Worm (Caenorhabditis elegans) whole organism, early embryonic: ENCODE results near the gene M110.7.

Source experiments
- B0310.2 ChIP-seq: sonication (generic microtip); optimal IDR thresholded peaks from 2 replicates; lab custom pipeline; 2016; ENCODE audit warnings: mild to moderate bottlenecking, missing genetic modification characterization, missing compliant biosample characterization
- F13C5.2 ChIP-seq: sonication (generic microtip); optimal IDR thresholded peaks from 2 replicates; lab custom pipeline; 2017; ENCODE audit warnings: mild to moderate bottlenecking, missing genetic modification characterization, inconsistent platforms, missing compliant biosample characterization
- aly-1 ChIP-seq: sonication (generic microtip); optimal IDR thresholded peaks from 2 replicates; lab custom pipeline; 2016; ENCODE audit warnings: missing genetic modification characterization, missing compliant biosample characterization
- ama-1 ChIP-seq: fragments of 150-350 bp; optimal IDR thresholded peaks from 2 replicates; lab custom pipeline; 2014
- ceh-13 ChIP-seq: fragments of 200-800 bp; sonication (Bioruptor generic); optimal IDR thresholded peaks from 2 replicates; lab custom pipeline; 2018; ENCODE audit warnings: mild to moderate bottlenecking, missing genetic modification characterization, missing compliant biosample characterization
- ceh-36 ChIP-seq: sonication (generic microtip); optimal IDR thresholded peaks from 2 replicates; lab custom pipeline; 2016; ENCODE audit warnings: missing genetic modification characterization, inconsistent platforms, missing compliant biosample characterization
- ets-7 ChIP-seq: sonication (generic microtip); optimal IDR thresholded peaks from 2 replicates; lab custom pipeline; 2016; ENCODE audit warnings: missing genotype, missing genetic modification characterization, missing compliant biosample characterization
- flt-1 ChIP-seq: fragments of 200-800 bp; sonication (Bioruptor generic); IDR thresholded peaks from 2 replicates; pipeline ENCODE4 v1.3.6; 2022; ENCODE audit warnings: missing genetic modification characterization, missing compliant biosample characterization
- hmbx-1 ChIP-seq: sonication (generic microtip); optimal IDR thresholded peaks from 2 replicates; lab custom pipeline; 2016; ENCODE audit warnings: mild to moderate bottlenecking, missing genetic modification characterization, missing compliant biosample characterization
- hmg-4 ChIP-seq: fragments of 200-800 bp; sonication (Bioruptor generic); optimal IDR thresholded peaks from 2 replicates; lab custom pipeline; 2018; ENCODE audit warnings: mild to moderate bottlenecking, missing genetic modification characterization, missing compliant biosample characterization
- hnd-1 ChIP-seq: sonication (generic microtip); optimal IDR thresholded peaks from 2 replicates; lab custom pipeline; 2016; ENCODE audit warnings: missing genetic modification characterization, missing compliant biosample characterization
- pes-1 ChIP-seq: fragments of 200-800 bp; sonication (Bioruptor generic); IDR thresholded peaks from 2 replicates; pipeline ENCODE4 v1.3.6; 2022; ENCODE audit warnings: missing genetic modification reagents, missing genetic modification characterization, missing compliant biosample characterization
- scrt-1 ChIP-seq: fragments of 200-800 bp; sonication (Bioruptor generic); IDR thresholded peaks from 2 replicates; pipeline ENCODE4 v1.3.6; 2022; ENCODE audit warnings: missing genetic modification characterization, missing compliant biosample characterization
- sea-1 ChIP-seq: fragments of 200-800 bp; sonication (Bioruptor generic); conservative IDR thresholded peaks from 2 replicates; pipeline ENCODE4 v1.3.6; 2022; ENCODE audit warnings: missing genetic modification characterization, missing compliant biosample characterization
- tbx-11 ChIP-seq: fragments of 200-800 bp; sonication (Bioruptor generic); IDR thresholded peaks from 2 replicates; pipeline ENCODE4 v1.3.6; 2022; ENCODE audit warnings: missing genetic modification characterization, missing compliant biosample characterization
- tbx-37 ChIP-seq: fragments of 200-800 bp; sonication (Bioruptor generic); conservative IDR thresholded peaks from 2 replicates; pipeline ENCODE4 v1.3.6; 2022; ENCODE audit warnings: missing genetic modification reagents, missing genetic modification characterization, missing compliant biosample characterization
- tra-4 ChIP-seq: sonication (generic microtip); optimal IDR thresholded peaks from 2 replicates; lab custom pipeline; 2017; ENCODE audit warnings: missing genetic modification characterization, missing compliant biosample characterization

The M110.7 gene

ce11 chrII:8226475-8226874, 6.1 kb upstream of the M110.7 start:
- TF ChIP-seq tbx-11 (GFP tag; lab: Robert Waterston, UW) (no peak), hnd-1 (no peak), tra-4 (tag; lab: Kevin White, UChicago) (no peak), ets-7 (tag; lab: Kevin White, UChicago) (no peak)

ce11 chrII:8230976-8231375, 1.6 kb upstream of the M110.7 start, which contains the start of gene M110.9:
Gene M110.9, plus strand, starts transcription at chrII:8231276.
- no peak for TF ChIP-seq tbx-37
- TF ChIP-seq scrt-1 (GFP tag; lab: Robert Waterston, UW) = no peak
- no peak for TF ChIP-seq tra-4 (tag; lab: Kevin White, UChicago)
- no peak for TF ChIP-seq ceh-36
- TF ChIP-seq ceh-13 (GFP tag; lab: Kevin White, UChicago) = no peak
- no peak for TF ChIP-seq hmbx-1 (tag; lab: Kevin White, UChicago)
- no peak for TF ChIP-seq sea-1 (GFP tag; lab: Robert Waterston, UW)
- no peak for TF ChIP-seq hnd-1
- TF ChIP-seq pes-1 (GFP tag; lab: Robert Waterston, UW) = no peak

- TF ChIP-seq pes-1 (GFP tag; lab: Robert Waterston, UW) = no peak
- TF ChIP-seq tra-4 (tag; lab: Kevin White, UChicago) = no peak
- TF ChIP-seq scrt-1 (GFP tag; lab: Robert Waterston, UW) = no peak
Observed at ce11 chrII:8238155-8238554, 5.6 kb downstream of the M110.7 start, which contains the start of gene nlp-5. Gene nlp-5, plus strand, starts transcription at chrII:8238455.

- no peak for TF ChIP-seq ets-7 (tag; lab: Kevin White, UChicago)
- TF ChIP-seq pes-1 (GFP tag; lab: Robert Waterston, UW) = no peak
- TF ChIP-seq hmg-4 = no peak
- TF ChIP-seq aly-1 (tag; lab: Kevin White, UChicago) = no peak
- TF ChIP-seq hmbx-1 (tag; lab: Kevin White, UChicago) = no peak
- no peak for TF ChIP-seq F13C5.2
- TF ChIP-seq ama-1 (lab: Kevin White, UChicago) = no peak
- TF ChIP-seq sea-1 (GFP tag; lab: Robert Waterston, UW) = no peak
- no peak for TF ChIP-seq scrt-1 (GFP tag; lab: Robert Waterston, UW)
- no peak for TF ChIP-seq flt-1 (GFP tag; lab: Robert Waterston, UW)
- no peak for TF ChIP-seq ceh-36
- no peak for TF ChIP-seq tbx-11 (GFP tag; lab: Robert Waterston, UW)
- no peak for TF ChIP-seq ceh-13 (GFP tag; lab: Kevin White, UChicago)
- no peak for TF ChIP-seq hnd-1
- no peak for TF ChIP-seq tbx-37
- TF ChIP-seq B0310.2 = no peak
- TF ChIP-seq tra-4 (tag; lab: Kevin White, UChicago) = no peak
Observed at ce11 chrII:8246476-8246875, 13.9 kb downstream of the M110.7 start, which contains the start of gene F35C11.3. Gene F35C11.3, plus strand, starts transcription at chrII:8246776.

ce11 chrII:8248745-8249144, 16.2 kb downstream of the M110.7 start, which contains the start of the genes F35C11.2 and F35C11.4:
Gene F35C11.2, minus strand, starts transcription at chrII:8248834.
Gene F35C11.4, plus strand, starts transcription at chrII:8249004.
- TF ChIP-seq F13C5.2 (no peak), tra-4 (tag; lab: Kevin White, UChicago) (no peak), ets-7 (tag; lab: Kevin White, UChicago) (no peak), hnd-1 (no peak), tbx-11 (GFP tag; lab: Robert Waterston, UW) (no peak), scrt-1 (GFP tag; lab: Robert Waterston, UW) (no peak), tbx-37 (no peak)

- TF ChIP-seq hnd-1 (no peak), scrt-1 (GFP tag; lab: Robert Waterston, UW) (no peak), ceh-13 (GFP tag; lab: Kevin White, UChicago) (no peak), tra-4 (tag; lab: Kevin White, UChicago) (no peak), B0310.2 (no peak), pes-1 (GFP tag; lab: Robert Waterston, UW) (no peak), aly-1 (tag; lab: Kevin White, UChicago) (no peak), sea-1 (GFP tag; lab: Robert Waterston, UW) (no peak), tbx-37 (no peak), ets-7 (tag; lab: Kevin White, UChicago) (no peak), hmbx-1 (tag; lab: Kevin White, UChicago) (no peak)
Observed at ce11 chrII:8249710-8250109, 17.1 kb downstream of the M110.7 start.

- no peak for TF ChIP-seq ama-1 (lab: Kevin White, UChicago)
- no peak for TF ChIP-seq tra-4 (tag; lab: Kevin White, UChicago)
- no peak for TF ChIP-seq pes-1 (GFP tag; lab: Robert Waterston, UW)
- no peak for TF ChIP-seq tbx-11 (GFP tag; lab: Robert Waterston, UW)
- TF ChIP-seq F13C5.2 = no peak
- TF ChIP-seq ceh-13 (GFP tag; lab: Kevin White, UChicago) = no peak
- TF ChIP-seq tbx-37 = no peak
- TF ChIP-seq hnd-1 = no peak
- TF ChIP-seq sea-1 (GFP tag; lab: Robert Waterston, UW) = no peak
- TF ChIP-seq ets-7 (tag; lab: Kevin White, UChicago) = no peak
- no peak for TF ChIP-seq flt-1 (GFP tag; lab: Robert Waterston, UW)
- TF ChIP-seq aly-1 (tag; lab: Kevin White, UChicago) = no peak
- TF ChIP-seq scrt-1 (GFP tag; lab: Robert Waterston, UW) = no peak
- no peak for TF ChIP-seq hmg-4
- TF ChIP-seq hmbx-1 (tag; lab: Kevin White, UChicago) = no peak
- no peak for TF ChIP-seq ceh-36
- TF ChIP-seq B0310.2 = no peak
Observed at ce11 chrII:8253160-8253793, 20.7 kb downstream of the M110.7 start, which contains the start of gene F35C11.5. Gene F35C11.5, plus strand, starts transcription at chrII:8253743.

- TF ChIP-seq ceh-36 (no peak), tra-4 (tag; lab: Kevin White, UChicago) (no peak), tbx-37 (no peak), ets-7 (tag; lab: Kevin White, UChicago) (no peak), ceh-13 (GFP tag; lab: Kevin White, UChicago) (no peak), scrt-1 (GFP tag; lab: Robert Waterston, UW) (no peak), B0310.2 (no peak), ama-1 (lab: Kevin White, UChicago) (no peak), flt-1 (GFP tag; lab: Robert Waterston, UW) (no peak)
Observed at ce11 chrII:8256013-8256412, 23.4 kb downstream of the M110.7 start, which contains the start of gene F35C11.7. Gene F35C11.7, plus strand, starts transcription at chrII:8256313.
